Fruit fly (Drosophila melanogaster) whole organism, embryonic: Measurements from ENCODE around the gene CG10211.

Source experiments
- Adf1 ChIP-seq: fragments of 200-800 bp; sonication (Bioruptor generic); IDR thresholded peaks from 2 replicates; pipeline ENCODE4 v1.3.6; 2022; ENCODE audit warnings: missing biosample characterization, missing genetic modification characterization
- Bgb ChIP-seq: fragments of 200-800 bp; sonication (Bioruptor generic); IDR thresholded peaks from 2 replicates; pipeline ENCODE4 v1.3.6; 2022; ENCODE audit warnings: missing biosample characterization, missing genetic modification characterization; ENCODE audit not compliant: partially characterized antibody
- CG10543 ChIP-seq: fragments of 200-800 bp; sonication (Bioruptor generic); optimal IDR thresholded peaks from 3 replicates; lab custom pipeline; 2017; ENCODE audit warnings: missing biosample characterization, mild to moderate bottlenecking, missing genetic modification characterization, moderate library complexity
- CG11247 ChIP-seq: fragments of 200-800 bp; sonication (Bioruptor generic); IDR thresholded peaks from 2 replicates; pipeline ENCODE4 v1.3.6; 2022; ENCODE audit warnings: missing biosample characterization, missing genetic modification characterization
- CG12769 ChIP-seq: fragments of 200-800 bp; sonication (Bioruptor generic); optimal IDR thresholded peaks from 2 replicates; lab custom pipeline; 2019; ENCODE audit warnings: missing biosample characterization, mild to moderate bottlenecking, missing genetic modification characterization, moderate library complexity
- CG17829 ChIP-seq: fragments of 200-800 bp; optimal IDR thresholded peaks from 2 replicates; lab custom pipeline; 2019; ENCODE audit warnings: missing biosample characterization, mild to moderate bottlenecking, missing genetic modification characterization, moderate library complexity
- CG2199 ChIP-seq: fragments of 200-800 bp; sonication (Bioruptor generic); IDR thresholded peaks from 3 replicates; pipeline ENCODE4 v1.3.6; 2022; ENCODE audit warnings: missing biosample characterization, missing genetic modification characterization
- CG2712 ChIP-seq: fragments of 200-800 bp; optimal IDR thresholded peaks from 3 replicates; lab custom pipeline; 2019; ENCODE audit warnings: missing biosample characterization, mild to moderate bottlenecking, missing genetic modification characterization, moderate library complexity
- CG31224 ChIP-seq: fragments of 200-800 bp; sonication (Bioruptor generic); IDR thresholded peaks from 2 replicates; pipeline ENCODE4 v1.3.6; 2022; ENCODE audit warnings: missing biosample characterization, missing genetic modification characterization
- CG32532 ChIP-seq: fragments of 200-800 bp; sonication (Bioruptor generic); IDR thresholded peaks from 2 replicates; pipeline ENCODE4 v1.3.6; 2022; ENCODE audit warnings: missing biosample characterization, missing genetic modification characterization
- CG34422 ChIP-seq: fragments of 200-800 bp; sonication (Bioruptor generic); IDR thresholded peaks from 3 replicates; pipeline ENCODE4 v1.3.6; 2022; ENCODE audit warnings: missing biosample characterization, missing genetic modification characterization
- CG42726 ChIP-seq: fragments of 200-800 bp; sonication (Bioruptor generic); IDR thresholded peaks from 2 replicates; pipeline ENCODE4 v1.3.6; 2022; ENCODE audit warnings: missing biosample characterization, missing genetic modification characterization; ENCODE audit not compliant: partially characterized antibody
- CG8290 ChIP-seq, 3 experiments: fragments of 200-800 bp; sonication (Bioruptor generic); optimal IDR thresholded peaks; 2 replicates each; lab custom pipeline; 2016 to 2019; ENCODE audit warnings: missing biosample characterization in 3 of 3, missing genetic modification characterization in 3 of 3, mild to moderate bottlenecking in 2 of 3, moderate library complexity in 1 of 3
- CTCF ChIP-seq: fragments of 200-800 bp; sonication (Bioruptor generic); optimal IDR thresholded peaks from 2 replicates; lab custom pipeline; 2017; ENCODE audit warnings: missing biosample characterization, mild to moderate bottlenecking, missing genetic modification characterization, moderate library complexity
- Dbx ChIP-seq: fragments of 200-800 bp; sonication (Bioruptor generic); IDR thresholded peaks from 3 replicates; pipeline ENCODE4 v1.3.6; 2022; ENCODE audit warnings: missing biosample characterization, missing genetic modification characterization
- Gug ChIP-seq: fragments of 200-800 bp; sonication (Bioruptor generic); IDR thresholded peaks from 4 replicates; pipeline ENCODE4 v1.3.6; 2022; ENCODE audit warnings: missing biosample characterization, missing genetic modification characterization
- HLH4C ChIP-seq: fragments of 200-800 bp; sonication (Bioruptor generic); IDR thresholded peaks from 3 replicates; pipeline ENCODE4 v1.3.6; 2022; ENCODE audit warnings: missing biosample characterization, missing genetic modification characterization; ENCODE audit not compliant: partially characterized antibody
- Hr78 ChIP-seq, 2 experiments: fragments of 200-800 bp in 1 of 2; fragments of >200 bp in 1 of 2; sonication (Bioruptor generic) in 1 of 2; optimal IDR thresholded peaks; 2 replicates each; lab custom pipeline; 2017 to 2019; ENCODE audit warnings: missing biosample characterization in 2 of 2, missing genetic modification characterization in 2 of 2, mild to moderate bottlenecking in 1 of 2, moderate library complexity in 1 of 2
- Jarid2 ChIP-seq: fragments of 200-800 bp; sonication (Bioruptor generic); optimal IDR thresholded peaks from 3 replicates; lab custom pipeline; 2017; ENCODE audit warnings: mild to moderate bottlenecking, missing biosample characterization, missing genetic modification reagents, missing genetic modification characterization
- Lim3 ChIP-seq: fragments of 200-800 bp; sonication (Bioruptor generic); IDR thresholded peaks from 2 replicates; pipeline ENCODE4 v1.3.6; 2022; ENCODE audit warnings: missing biosample characterization, missing genetic modification characterization
- Nf-YB ChIP-seq: fragments of 200-800 bp; sonication (Bioruptor generic); optimal IDR thresholded peaks from 3 replicates; lab custom pipeline; 2019; ENCODE audit warnings: missing biosample characterization, mild to moderate bottlenecking, missing genetic modification characterization, moderate library complexity
- Opbp ChIP-seq: fragments of 200-800 bp; sonication (Bioruptor generic); IDR thresholded peaks from 3 replicates; pipeline ENCODE4 v1.3.6; 2022; ENCODE audit warnings: missing biosample characterization, missing genetic modification characterization; ENCODE audit not compliant: partially characterized antibody
- Rfx ChIP-seq: fragments of 200-800 bp; sonication (Bioruptor generic); IDR thresholded peaks from 2 replicates; pipeline ENCODE4 v1.3.6; 2022; ENCODE audit warnings: missing biosample characterization, missing genetic modification characterization
- Rx ChIP-seq: fragments of 200-800 bp; sonication (Bioruptor generic); IDR thresholded peaks from 2 replicates; pipeline ENCODE4 v1.3.6; 2022; ENCODE audit warnings: missing biosample characterization, missing genetic modification characterization
- Spps ChIP-seq: fragments of 200-800 bp; sonication (Bioruptor generic); optimal IDR thresholded peaks from 2 replicates; lab custom pipeline; 2018; ENCODE audit warnings: missing biosample characterization, mild to moderate bottlenecking, missing genetic modification characterization
- bbx ChIP-seq: fragments of 200-800 bp; sonication (Bioruptor generic); IDR thresholded peaks from 2 replicates; pipeline ENCODE4 v1.3.6; 2022; ENCODE audit warnings: missing biosample characterization, missing genetic modification characterization; ENCODE audit not compliant: partially characterized antibody
- bcd ChIP-seq: fragments of 200-800 bp; sonication (Bioruptor generic); optimal IDR thresholded peaks from 2 replicates; lab custom pipeline; 2017; ENCODE audit warnings: missing biosample characterization, mild to moderate bottlenecking, missing genetic modification characterization
- ci ChIP-seq: fragments of 200-800 bp; sonication (Bioruptor generic); IDR thresholded peaks from 3 replicates; pipeline ENCODE4 v1.3.6; 2022; ENCODE audit warnings: missing biosample characterization, missing genetic modification characterization
- eve ChIP-seq, 2 experiments: fragments of >200 bp; optimal IDR thresholded peaks; 2 replicates each; lab custom pipeline; 2017; ENCODE audit warnings: missing biosample characterization in 2 of 2, missing genetic modification characterization in 2 of 2
- gce ChIP-seq: fragments of 200-800 bp; sonication (Bioruptor generic); IDR thresholded peaks from 3 replicates; pipeline ENCODE4 v1.3.6; 2022; ENCODE audit warnings: missing biosample characterization, missing genetic modification characterization
- gem ChIP-seq: fragments of 200-800 bp; sonication (Bioruptor generic); optimal IDR thresholded peaks from 2 replicates; lab custom pipeline; 2019; ENCODE audit warnings: missing biosample characterization, mild to moderate bottlenecking, missing genetic modification characterization, moderate library complexity
- hkb ChIP-seq, 2 experiments: fragments of 200-800 bp in 1 of 2; fragments of >200 bp in 1 of 2; sonication (Bioruptor generic) in 1 of 2; IDR thresholded peaks in 1 of 2; optimal IDR thresholded peaks in 1 of 2; 2 replicates each; pipeline versions ENCODE4 v1.3.6 to Lab custom; 2017 to 2022; ENCODE audit warnings: missing biosample characterization in 1 of 2, missing genetic modification characterization in 1 of 2
- inv ChIP-seq: fragments of 200-800 bp; sonication (Bioruptor generic); IDR thresholded peaks from 2 replicates; pipeline ENCODE4 v1.3.6; 2022; ENCODE audit warnings: missing biosample characterization, missing genetic modification characterization; ENCODE audit not compliant: partially characterized antibody
- knrl ChIP-seq: fragments of 200-800 bp; sonication (Bioruptor generic); IDR thresholded peaks from 3 replicates; pipeline ENCODE4 v1.3.6; 2022; ENCODE audit warnings: missing biosample characterization, missing genetic modification characterization; ENCODE audit not compliant: partially characterized antibody
- mam ChIP-seq: fragments of 200-800 bp; sonication (Bioruptor generic); optimal IDR thresholded peaks from 3 replicates; lab custom pipeline; 2016; ENCODE audit warnings: missing biosample characterization, missing genetic modification characterization
- otp ChIP-seq: fragments of 200-800 bp; sonication (Bioruptor generic); IDR thresholded peaks from 3 replicates; pipeline ENCODE4, ENCODE4 v1.3.6; 2022; ENCODE audit warnings: missing biosample characterization, missing genetic modification characterization
- pb ChIP-seq: fragments of 200-800 bp; sonication (Bioruptor generic); optimal IDR thresholded peaks from 3 replicates; lab custom pipeline; 2016; ENCODE audit warnings: missing biosample characterization, missing genetic modification characterization
- phol ChIP-seq: fragments of 200-800 bp; sonication (Bioruptor generic); optimal IDR thresholded peaks from 3 replicates; lab custom pipeline; 2018; ENCODE audit warnings: missing biosample characterization, mild to moderate bottlenecking, missing genetic modification characterization, moderate library complexity
- rib ChIP-seq: fragments of 200-800 bp; sonication (Bioruptor generic); IDR thresholded peaks from 2 replicates; pipeline ENCODE4 v1.3.6; 2022; ENCODE audit warnings: missing biosample characterization, missing genetic modification characterization
- row ChIP-seq: fragments of 200-800 bp; sonication (Bioruptor generic); IDR thresholded peaks from 3 replicates; pipeline ENCODE4 v1.3.6; 2022; ENCODE audit warnings: missing biosample characterization, missing genetic modification characterization
- scrt ChIP-seq: fragments of 200-800 bp; sonication (Bioruptor generic); optimal IDR thresholded peaks from 2 replicates; lab custom pipeline; 2018; ENCODE audit warnings: missing biosample characterization, mild to moderate bottlenecking, missing genetic modification characterization, moderate library complexity
- sd ChIP-seq: fragments of 200-800 bp; sonication (Bioruptor generic); optimal IDR thresholded peaks from 3 replicates; lab custom pipeline; 2018; ENCODE audit warnings: missing biosample characterization, mild to moderate bottlenecking, missing genetic modification characterization, moderate library complexity
- slbo ChIP-seq: fragments of 200-800 bp; sonication (Bioruptor generic); IDR thresholded peaks from 2 replicates; pipeline ENCODE4 v1.3.6; 2022; ENCODE audit warnings: missing biosample characterization, missing genetic modification characterization
- twi ChIP-seq: fragments of 200-800 bp; optimal IDR thresholded peaks from 2 replicates; lab custom pipeline; 2019; ENCODE audit warnings: missing biosample characterization, mild to moderate bottlenecking, missing genetic modification characterization, moderate library complexity
- vvl ChIP-seq: fragments of 200-800 bp; sonication (Bioruptor generic); IDR thresholded peaks from 2 replicates; pipeline ENCODE4 v1.3.6; 2022; ENCODE audit warnings: missing biosample characterization, missing genetic modification characterization
- z ChIP-seq: fragments of 200-800 bp; sonication (Bioruptor generic); IDR thresholded peaks from 3 replicates; pipeline ENCODE4 v1.3.6; 2022; ENCODE audit warnings: missing biosample characterization, missing genetic modification characterization

CG10211 gene

DNA sequence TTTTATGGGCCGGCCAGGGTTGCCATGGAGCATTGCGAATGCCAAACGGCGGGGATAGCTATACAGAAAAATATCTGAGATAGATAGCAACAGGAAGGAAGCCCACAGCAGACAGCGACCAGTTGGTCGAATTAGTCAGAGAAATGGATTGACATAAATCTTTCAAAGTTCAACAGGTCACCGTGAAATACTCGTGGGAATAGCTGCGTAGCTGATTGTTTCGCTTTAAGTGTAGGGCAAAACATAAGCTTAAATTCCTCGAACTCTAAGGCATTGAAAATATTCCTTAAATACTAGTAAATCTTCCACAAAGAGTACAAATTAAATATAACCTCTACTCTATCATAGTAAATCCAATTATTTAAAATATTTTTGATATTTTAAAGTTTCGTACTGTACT, 17.4 kb upstream of the CG10211 start:
- TF ChIP-seq phol (tag; lab: Kevin White, UChicago) (peak; percentile 13), Hr78 (GFP tag; optimal IDR thresholded peaks at IDR 0.05; lab: Kevin White, UChicago) (peak in 1 of 2 experiments; percentile 75), eve (GFP tag; optimal IDR thresholded peaks at IDR 0.05; lab: Kevin White, UChicago) (peak in 1 of 2 experiments; percentile 41), pb (GFP tag; lab: Kevin White, UChicago) (no peak), gem (tag; lab: Kevin White, UChicago) (peak; percentile 12)

DNA sequence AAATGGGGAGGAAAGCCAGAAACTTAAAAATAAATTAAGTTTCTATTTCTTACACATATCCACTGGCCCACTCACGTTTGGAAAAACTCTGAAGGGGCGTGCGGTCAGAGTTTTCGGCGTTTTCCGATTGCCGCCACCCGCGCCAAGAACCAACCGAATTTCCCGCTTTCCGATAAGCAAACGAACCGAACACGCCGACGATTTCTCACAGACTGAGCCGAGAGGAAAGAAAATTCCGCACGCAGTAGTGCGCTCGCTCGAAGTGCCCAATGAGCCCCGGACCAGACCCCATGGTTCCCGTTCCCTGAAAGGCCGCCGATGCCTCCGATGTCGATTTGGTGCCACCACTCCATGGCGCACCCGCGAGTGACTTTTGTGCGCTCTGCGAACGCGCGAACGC, 13.5 kb upstream of the CG10211 start, which contains the start of gene kon:
TSS of gene kon (minus strand) at position 219 of the 400 bp plus-strand sequence.
- TF ChIP-seq mam (GFP tag; lab: Kevin White, UChicago): no peak
- TF ChIP-seq knrl: peak; percentile 26; the same call in 1 of the 3 replicates
- peak; percentile 80 for TF ChIP-seq CG10543
- no peak for TF ChIP-seq bcd
- 0 out of 2 replicates have a peak, but pooled peaks have one; percentile 9 for TF ChIP-seq slbo
- 0 out of 2 replicates have a peak, but pooled peaks have one; percentile 13 for TF ChIP-seq Adf1 (GFP tag; lab: Robert Waterston, UW)
- TF ChIP-seq CG34422: peak; percentile 45; the same call in 1 of the 3 replicates
- peak; percentile 91 for TF ChIP-seq CG12769 (tag; lab: Kevin White, UChicago)
- 0 out of 2 replicates have a peak, but pooled peaks have one; percentile 27 for TF ChIP-seq CG32532 (GFP tag; lab: Robert Waterston, UW)
- 0 out of 2 replicates have a peak, but pooled peaks have one; percentile 31 for TF ChIP-seq CG42726 (GFP tag; lab: Robert Waterston, UW)
- peak; percentile 28; the same call in 1 of the 2 replicates for TF ChIP-seq Rfx (GFP tag; lab: Robert Waterston, UW)
- TF ChIP-seq Rx (GFP tag; lab: Robert Waterston, UW): 0 out of 2 replicates have a peak, but pooled peaks have one; percentile 11
- TF ChIP-seq row (GFP tag; lab: Robert Waterston, UW): 0 out of 3 replicates have a peak, but pooled peaks have one; percentile 12
- TF ChIP-seq bbx (GFP tag; lab: Robert Waterston, UW): 0 out of 2 replicates have a peak, but pooled peaks have one; percentile 21
- no peak for TF ChIP-seq CTCF
- TF ChIP-seq ci: peak; percentile 64
- no peak for TF ChIP-seq HLH4C (GFP tag; lab: Robert Waterston, UW)
- TF ChIP-seq scrt (GFP tag; lab: Kevin White, UChicago): no peak
- TF ChIP-seq vvl (GFP tag; lab: Robert Waterston, UW): peak; percentile 36; the same call in 1 of the 2 replicates
- no peak for TF ChIP-seq Gug (GFP tag; lab: Robert Waterston, UW)
- TF ChIP-seq CG2712 (tag; lab: Kevin White, UChicago): peak; percentile 22
- peak; percentile 74; the same call in 2 of the 3 replicates for TF ChIP-seq z (GFP tag; lab: Robert Waterston, UW)
- no peak for TF ChIP-seq CG8290 (GFP tag; optimal IDR thresholded peaks at IDR 0.05; lab: Kevin White, UChicago)
- TF ChIP-seq CG8290 (tag; optimal IDR thresholded peaks at IDR 0.05; lab: Kevin White, UChicago): peak in 1 of 2 experiments; percentile 32
- TF ChIP-seq CG11247 (GFP tag; lab: Robert Waterston, UW): 0 out of 2 replicates have a peak, but pooled peaks have one; percentile 16
- TF ChIP-seq inv (GFP tag; lab: Robert Waterston, UW): no peak
- TF ChIP-seq sd (tag; lab: Kevin White, UChicago): peak; percentile 63
- peak; percentile 76 for TF ChIP-seq Jarid2 (GFP tag; lab: Kevin White, UChicago)
- TF ChIP-seq twi: peak; percentile 1
- TF ChIP-seq Nf-YB (GFP tag; lab: Kevin White, UChicago): peak; percentile 20
- peak; percentile 39; the same call in 1 of the 3 replicates for TF ChIP-seq otp
- 0 out of 2 replicates have a peak, but pooled peaks have one; percentile 12 for TF ChIP-seq CG31224 (GFP tag; lab: Robert Waterston, UW)
- 0 out of 3 replicates have a peak, but pooled peaks have one; percentile 41 for TF ChIP-seq Opbp
- peak; percentile 49; the same call in 1 of the 2 replicates for TF ChIP-seq rib (GFP tag; lab: Robert Waterston, UW)
- TF ChIP-seq CG17829 (tag; lab: Kevin White, UChicago): peak; percentile 13
- no peak for TF ChIP-seq Lim3 (GFP tag; lab: Robert Waterston, UW)
- TF ChIP-seq hkb (optimal IDR thresholded peaks at IDR 0.05; lab: Kevin White, UChicago): no peak
- TF ChIP-seq hkb (GFP tag; IDR thresholded peaks at IDR 0.05; lab: Robert Waterston, UW): peak; percentile 33; the same call in 1 of the 2 replicates
- peak; percentile 92 for TF ChIP-seq CG2199 (GFP tag; lab: Robert Waterston, UW)
- TF ChIP-seq Dbx (GFP tag; lab: Robert Waterston, UW): 0 out of 3 replicates have a peak, but pooled peaks have one; percentile 21
- TF ChIP-seq Spps (tag; lab: Kevin White, UChicago): no peak
- peak; percentile 15; the same call in 1 of the 2 replicates for TF ChIP-seq Bgb (GFP tag; lab: Robert Waterston, UW)
- TF ChIP-seq gce (GFP tag; lab: Robert Waterston, UW): 0 out of 3 replicates have a peak, but pooled peaks have one; percentile 22
